Worm (Caenorhabditis elegans): Measurements from ENCODE around the gene F59A2.5.
"Not testable (repeated sequence)": the region's sequence is repeated elsewhere in the genome, so short reads cannot be mapped to it uniquely, and the experiment has no call there.

F59A2.5 gene

DNA sequence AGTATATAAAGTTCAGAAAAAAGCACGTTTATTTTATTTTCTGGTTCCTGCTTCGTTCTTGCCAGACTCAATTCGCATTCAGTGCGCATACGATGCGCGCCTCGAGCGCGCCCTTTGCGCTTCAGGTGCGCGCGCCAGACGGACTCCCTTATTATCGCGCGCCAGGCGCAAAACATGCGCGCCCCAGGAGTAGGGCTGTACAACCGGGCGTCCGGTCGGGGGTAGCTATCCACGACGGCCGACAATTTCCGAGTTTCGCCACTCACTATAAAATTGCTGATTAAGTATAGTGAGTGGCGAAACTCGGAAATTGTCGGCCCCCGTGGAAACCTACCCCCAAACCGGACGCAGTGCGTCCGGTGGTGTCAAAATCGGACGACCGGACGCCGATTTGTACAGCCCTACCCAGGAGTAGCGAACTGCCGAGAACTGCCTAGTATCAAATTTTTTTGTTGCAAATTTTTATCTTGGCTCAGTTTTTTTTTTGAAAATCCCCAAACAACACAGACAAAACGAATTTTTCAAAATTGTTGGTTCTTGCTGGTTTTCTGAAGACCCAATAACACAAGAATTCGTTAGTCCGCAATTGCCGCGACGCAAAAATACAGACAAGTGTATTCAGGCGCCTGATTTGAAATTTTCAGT, 28.9 kb downstream of the F59A2.5 start:
- TF ChIP-seq snpc-4 (GFP tag; optimal IDR thresholded peaks at IDR 0.05), result not testable (repeated sequence)
- TF ChIP-seq snpc-4 (tag; optimal IDR thresholded peaks at IDR 0.05), result peak in 2 of 4 experiments; percentile 70 to 86
- 0 out of 2 replicates have a peak, but pooled peaks have one; percentile 10 for TF ChIP-seq mcd-1 (GFP tag; IDR thresholded peaks at IDR 0.05)
- peak; percentile 42; the same call in 1 of the 2 replicates for TF ChIP-seq egrh-3 (GFP tag; IDR thresholded peaks at IDR 0.05)

ce11 chrIII:3435152-3435551, 30.5 kb downstream of the F59A2.5 start:
- no peak for TF ChIP-seq K11D2.4 (GFP tag; IDR thresholded peaks at IDR 0.05)
- peak; percentile 7 for TF ChIP-seq lin-40 (tag; optimal IDR thresholded peaks at IDR 0.05)
- peak; percentile 44 for TF ChIP-seq nhr-80 (tag; optimal IDR thresholded peaks at IDR 0.05)

- no peak for TF ChIP-seq nhr-179 (tag; optimal IDR thresholded peaks at IDR 0.05)
Measured at ce11 chrIII:3437139-3437538, 32.5 kb downstream of the F59A2.5 start.

DNA sequence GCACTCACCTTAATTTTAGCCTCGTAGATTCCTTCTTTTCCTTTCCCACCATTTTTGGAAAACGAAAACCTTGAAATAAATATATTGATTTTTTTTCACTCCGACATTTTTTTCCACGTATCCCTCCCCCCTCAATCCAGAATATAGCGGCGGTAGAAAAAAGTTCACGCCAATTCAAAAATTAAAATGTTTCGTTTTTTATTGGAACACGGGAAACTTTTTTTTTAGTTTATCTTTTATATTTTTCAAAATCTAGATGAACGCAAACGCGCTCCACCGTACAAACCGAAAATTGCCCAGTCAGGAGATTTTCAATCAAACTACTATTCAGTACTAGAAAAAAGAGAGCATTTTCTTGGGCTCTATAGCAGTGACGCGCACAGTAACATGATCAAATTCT, 39.5 kb downstream of the F59A2.5 start, which contains the start of gene spe-41:
Gene spe-41, minus strand, starts transcription at position 72 of the 400 bp plus-strand sequence.
- TF ChIP-seq lin-40 (tag; optimal IDR thresholded peaks at IDR 0.05), result no peak
- no peak for TF ChIP-seq egrh-3 (GFP tag; IDR thresholded peaks at IDR 0.05)
- TF ChIP-seq ceh-58 (GFP tag; IDR thresholded peaks at IDR 0.05), result no peak
- no peak for TF ChIP-seq bed-2 (GFP tag; IDR thresholded peaks at IDR 0.05)
- no peak for TF ChIP-seq akir-1 (GFP tag; optimal IDR thresholded peaks at IDR 0.05)
- no peak for TF ChIP-seq F39B2.1 (GFP tag; IDR thresholded peaks at IDR 0.05)
- TF ChIP-seq dox-1 (GFP tag; IDR thresholded peaks at IDR 0.05), result no peak
- TF ChIP-seq ceh-79 (tag; optimal IDR thresholded peaks at IDR 0.05), result no peak
- no peak for TF ChIP-seq attf-6 (GFP tag; IDR thresholded peaks at IDR 0.05)
- no peak for TF ChIP-seq sdz-38 (tag; optimal IDR thresholded peaks at IDR 0.05)
- no peak for TF ChIP-seq mes-4 (tag; optimal IDR thresholded peaks at IDR 0.05)
- TF ChIP-seq attf-5 (GFP tag; optimal IDR thresholded peaks at IDR 0.05), result no peak
- no peak for TF ChIP-seq unc-130 (GFP tag; optimal IDR thresholded peaks at IDR 0.05)
- TF ChIP-seq lin-35 (GFP tag; optimal IDR thresholded peaks at IDR 0.05), result no peak
- no peak for TF ChIP-seq gei-17 (GFP tag; optimal IDR thresholded peaks at IDR 0.05)
- TF ChIP-seq B0336.3 (GFP tag; IDR thresholded peaks at IDR 0.05), result no peak
- TF ChIP-seq pha-4 (tag; optimal IDR thresholded peaks at IDR 0.05), result no peak
- TF ChIP-seq ztf-25 (GFP tag; IDR thresholded peaks at IDR 0.05), result no peak
- TF ChIP-seq F55B11.4 (tag; optimal IDR thresholded peaks at IDR 0.05; ENCODE audit: borderline replicate concordance, insufficient read depth), result no peak

ce11 chrIII:3452563-3453210, 48.0 kb downstream of the F59A2.5 start, which contains the start of the genes K01A11.3 and C34C12.12:
Gene K01A11.3, minus strand, starts transcription at chrIII:3452613.
Gene C34C12.12, plus strand, starts transcription at chrIII:3453194.
- no peak for TF ChIP-seq lin-26 (GFP tag; IDR thresholded peaks at IDR 0.05)
- 0 out of 2 replicates have a peak, but pooled peaks have one; percentile 21 for TF ChIP-seq zfh-2 (GFP tag; conservative IDR thresholded peaks at IDR 0.05)
- no peak for TF ChIP-seq rec-8 (tag; optimal IDR thresholded peaks at IDR 0.05)
- TF ChIP-seq ama-1 (optimal IDR thresholded peaks at IDR 0.05), result no peak
- TF ChIP-seq ama-1 (GFP tag; optimal IDR thresholded peaks at IDR 0.05), result no peak
- no peak for TF ChIP-seq lsy-27 (tag; optimal IDR thresholded peaks at IDR 0.05; ENCODE audit: borderline replicate concordance, insufficient read depth)
- no peak for TF ChIP-seq snpc-1.1 (tag; optimal IDR thresholded peaks at IDR 0.05; ENCODE audit: insufficient read depth)
- TF ChIP-seq F37B4.10 (GFP tag; IDR thresholded peaks at IDR 0.05), result 0 out of 2 replicates have a peak, but pooled peaks have one; percentile 27
- no peak for TF ChIP-seq hrde-1 (tag; optimal IDR thresholded peaks at IDR 0.05; ENCODE audit: borderline replicate concordance)
- no peak for TF ChIP-seq madf-8 (GFP tag; conservative IDR thresholded peaks at IDR 0.05)
- no peak for TF ChIP-seq hlh-12 (tag; optimal IDR thresholded peaks at IDR 0.05)
- TF ChIP-seq ceh-27 (GFP tag; optimal IDR thresholded peaks at IDR 0.05), result no peak
- no peak for TF ChIP-seq ztf-28 (GFP tag; IDR thresholded peaks at IDR 0.05)

Measured in whole organism, young adult.